Worm (Caenorhabditis elegans): Measurements from ENCODE around the gene srh-272.

The srh-272 gene

ce11 chrV:2879801-2880200 is 16.7 kb downstream of the srh-272 start, which contains the start of gene str-39:
Gene str-39, minus strand, starts transcription at chrV:2879901.
- no peak for TF ChIP-seq hnd-1 (tag; optimal IDR thresholded peaks at IDR 0.05)
- no peak for TF ChIP-seq sea-1 (GFP tag; conservative IDR thresholded peaks at IDR 0.05)
- TF ChIP-seq F13C5.2 (tag; optimal IDR thresholded peaks at IDR 0.05) = no peak
- no peak for TF ChIP-seq ets-7 (tag; optimal IDR thresholded peaks at IDR 0.05)
- TF ChIP-seq pes-1 (GFP tag; IDR thresholded peaks at IDR 0.05) = no peak
- TF ChIP-seq ceh-36 (tag; optimal IDR thresholded peaks at IDR 0.05) = no peak
- TF ChIP-seq ama-1 (optimal IDR thresholded peaks at IDR 0.05) = no peak
- no peak for TF ChIP-seq scrt-1 (GFP tag; IDR thresholded peaks at IDR 0.05)
- TF ChIP-seq hmbx-1 (tag; optimal IDR thresholded peaks at IDR 0.05) = no peak
- TF ChIP-seq tra-4 (tag; optimal IDR thresholded peaks at IDR 0.05) = no peak

ce11 chrV:2880356-2880755 is 17.2 kb downstream of the srh-272 start:
- TF ChIP-seq tbx-11 (GFP tag; IDR thresholded peaks at IDR 0.05) (no peak), ama-1 (optimal IDR thresholded peaks at IDR 0.05) (no peak), ets-7 (tag; optimal IDR thresholded peaks at IDR 0.05) (no peak), hmg-4 (GFP tag; optimal IDR thresholded peaks at IDR 0.05) (no peak)

- no peak for TF ChIP-seq ceh-36 (tag; optimal IDR thresholded peaks at IDR 0.05)
- no peak for TF ChIP-seq hmg-4 (GFP tag; optimal IDR thresholded peaks at IDR 0.05)
- TF ChIP-seq flt-1 (GFP tag; IDR thresholded peaks at IDR 0.05) = no peak
- TF ChIP-seq ets-7 (tag; optimal IDR thresholded peaks at IDR 0.05) = no peak
- TF ChIP-seq tbx-37 (GFP tag; conservative IDR thresholded peaks at IDR 0.05) = no peak
- no peak for TF ChIP-seq tbx-11 (GFP tag; IDR thresholded peaks at IDR 0.05)
- no peak for TF ChIP-seq ceh-13 (GFP tag; optimal IDR thresholded peaks at IDR 0.05)
- TF ChIP-seq F13C5.2 (tag; optimal IDR thresholded peaks at IDR 0.05) = no peak
- no peak for TF ChIP-seq pes-1 (GFP tag; IDR thresholded peaks at IDR 0.05)
- TF ChIP-seq hmbx-1 (tag; optimal IDR thresholded peaks at IDR 0.05) = no peak
- no peak for TF ChIP-seq aly-1 (tag; optimal IDR thresholded peaks at IDR 0.05)
- no peak for TF ChIP-seq B0310.2 (tag; optimal IDR thresholded peaks at IDR 0.05)
- TF ChIP-seq scrt-1 (GFP tag; IDR thresholded peaks at IDR 0.05) = no peak
- TF ChIP-seq hnd-1 (tag; optimal IDR thresholded peaks at IDR 0.05) = no peak
Observed at ce11 chrV:2881016-2881415, 17.9 kb downstream of the srh-272 start, which contains the start of gene ifc-1. Gene ifc-1, plus strand, starts transcription at chrV:2881393.

ce11 chrV:2881565-2881964 is 18.4 kb downstream of the srh-272 start:
- TF ChIP-seq scrt-1 (GFP tag; IDR thresholded peaks at IDR 0.05) (no peak), aly-1 (tag; optimal IDR thresholded peaks at IDR 0.05) (no peak), B0310.2 (tag; optimal IDR thresholded peaks at IDR 0.05) (no peak), sea-1 (GFP tag; conservative IDR thresholded peaks at IDR 0.05) (no peak), tbx-11 (GFP tag; IDR thresholded peaks at IDR 0.05) (no peak), ama-1 (optimal IDR thresholded peaks at IDR 0.05) (no peak), ceh-36 (tag; optimal IDR thresholded peaks at IDR 0.05) (no peak), tbx-37 (GFP tag; conservative IDR thresholded peaks at IDR 0.05) (no peak), ceh-13 (GFP tag; optimal IDR thresholded peaks at IDR 0.05) (no peak), hmg-4 (GFP tag; optimal IDR thresholded peaks at IDR 0.05) (no peak), ets-7 (tag; optimal IDR thresholded peaks at IDR 0.05) (no peak), flt-1 (GFP tag; IDR thresholded peaks at IDR 0.05) (no peak), F13C5.2 (tag; optimal IDR thresholded peaks at IDR 0.05) (no peak), tra-4 (tag; optimal IDR thresholded peaks at IDR 0.05) (no peak), hmbx-1 (tag; optimal IDR thresholded peaks at IDR 0.05) (no peak), pes-1 (GFP tag; IDR thresholded peaks at IDR 0.05) (no peak), hnd-1 (tag; optimal IDR thresholded peaks at IDR 0.05) (no peak)

ce11 chrV:2883097-2883496 is 20.0 kb downstream of the srh-272 start:
- TF ChIP-seq pes-1 (GFP tag; IDR thresholded peaks at IDR 0.05) = no peak
- TF ChIP-seq flt-1 (GFP tag; IDR thresholded peaks at IDR 0.05) = no peak
- TF ChIP-seq scrt-1 (GFP tag; IDR thresholded peaks at IDR 0.05) = no peak
- no peak for TF ChIP-seq B0310.2 (tag; optimal IDR thresholded peaks at IDR 0.05)
- no peak for TF ChIP-seq tbx-37 (GFP tag; conservative IDR thresholded peaks at IDR 0.05)
- TF ChIP-seq hmbx-1 (tag; optimal IDR thresholded peaks at IDR 0.05) = no peak
- no peak for TF ChIP-seq hnd-1 (tag; optimal IDR thresholded peaks at IDR 0.05)
- TF ChIP-seq hmg-4 (GFP tag; optimal IDR thresholded peaks at IDR 0.05) = no peak
- TF ChIP-seq aly-1 (tag; optimal IDR thresholded peaks at IDR 0.05) = no peak
- TF ChIP-seq tra-4 (tag; optimal IDR thresholded peaks at IDR 0.05) = no peak
- no peak for TF ChIP-seq ceh-13 (GFP tag; optimal IDR thresholded peaks at IDR 0.05)

ce11 chrV:2884411-2884810 is 21.3 kb downstream of the srh-272 start, which contains the start of gene sre-24:
Gene sre-24, plus strand, starts transcription at chrV:2884711.
- TF ChIP-seq tra-4 (tag; optimal IDR thresholded peaks at IDR 0.05) (no peak), B0310.2 (tag; optimal IDR thresholded peaks at IDR 0.05) (no peak), hmbx-1 (tag; optimal IDR thresholded peaks at IDR 0.05) (no peak), aly-1 (tag; optimal IDR thresholded peaks at IDR 0.05) (no peak), scrt-1 (GFP tag; IDR thresholded peaks at IDR 0.05) (no peak), tbx-11 (GFP tag; IDR thresholded peaks at IDR 0.05) (no peak), ceh-36 (tag; optimal IDR thresholded peaks at IDR 0.05) (no peak), F13C5.2 (tag; optimal IDR thresholded peaks at IDR 0.05) (no peak), hnd-1 (tag; optimal IDR thresholded peaks at IDR 0.05) (no peak), flt-1 (GFP tag; IDR thresholded peaks at IDR 0.05) (no peak), ets-7 (tag; optimal IDR thresholded peaks at IDR 0.05) (no peak), ceh-13 (GFP tag; optimal IDR thresholded peaks at IDR 0.05) (no peak), pes-1 (GFP tag; IDR thresholded peaks at IDR 0.05) (no peak), tbx-37 (GFP tag; conservative IDR thresholded peaks at IDR 0.05) (no peak), hmg-4 (GFP tag; optimal IDR thresholded peaks at IDR 0.05) (no peak), ama-1 (optimal IDR thresholded peaks at IDR 0.05) (no peak), sea-1 (GFP tag; conservative IDR thresholded peaks at IDR 0.05) (no peak)

ce11 chrV:2888265-2888664 is 25.1 kb downstream of the srh-272 start:
- TF ChIP-seq hnd-1 (tag; optimal IDR thresholded peaks at IDR 0.05) = no peak
- TF ChIP-seq tra-4 (tag; optimal IDR thresholded peaks at IDR 0.05) = no peak
- TF ChIP-seq ama-1 (optimal IDR thresholded peaks at IDR 0.05) = no peak
- TF ChIP-seq sea-1 (GFP tag; conservative IDR thresholded peaks at IDR 0.05) = no peak
- TF ChIP-seq ets-7 (tag; optimal IDR thresholded peaks at IDR 0.05) = no peak
- TF ChIP-seq tbx-11 (GFP tag; IDR thresholded peaks at IDR 0.05) = no peak
- no peak for TF ChIP-seq aly-1 (tag; optimal IDR thresholded peaks at IDR 0.05)
- TF ChIP-seq tbx-37 (GFP tag; conservative IDR thresholded peaks at IDR 0.05) = no peak
- no peak for TF ChIP-seq pes-1 (GFP tag; IDR thresholded peaks at IDR 0.05)
- TF ChIP-seq scrt-1 (GFP tag; IDR thresholded peaks at IDR 0.05) = no peak
- no peak for TF ChIP-seq flt-1 (GFP tag; IDR thresholded peaks at IDR 0.05)
- TF ChIP-seq ceh-36 (tag; optimal IDR thresholded peaks at IDR 0.05) = no peak
- no peak for TF ChIP-seq F13C5.2 (tag; optimal IDR thresholded peaks at IDR 0.05)
- TF ChIP-seq hmg-4 (GFP tag; optimal IDR thresholded peaks at IDR 0.05) = no peak
- no peak for TF ChIP-seq B0310.2 (tag; optimal IDR thresholded peaks at IDR 0.05)
- TF ChIP-seq ceh-13 (GFP tag; optimal IDR thresholded peaks at IDR 0.05) = no peak
- no peak for TF ChIP-seq hmbx-1 (tag; optimal IDR thresholded peaks at IDR 0.05)

Data from whole organism, early embryonic.